Worm (Caenorhabditis elegans): ENCODE data around the gene oac-46.

DNA sequence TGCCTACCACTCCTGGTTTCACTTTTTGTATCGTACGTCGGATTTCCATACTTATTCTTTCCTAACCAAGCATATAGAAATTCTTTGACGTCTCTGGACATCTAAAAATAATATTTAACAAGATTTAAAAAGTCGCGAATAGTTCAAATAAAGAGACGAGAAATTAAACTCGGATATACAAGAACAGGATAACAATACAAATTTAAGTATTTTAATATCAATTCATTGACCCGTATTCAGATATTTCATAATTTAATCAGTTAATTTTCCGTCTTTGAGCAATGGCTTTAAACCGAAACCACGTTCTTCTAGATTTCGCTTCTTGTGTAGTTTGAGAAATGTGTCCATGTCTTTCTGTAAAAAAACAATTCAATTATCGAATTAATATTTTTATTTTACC lies 31.7 kb upstream of the oac-46 start, which contains the start of gene rha-1:
- TF ChIP-seq mxl-3 (GFP tag; optimal IDR thresholded peaks at IDR 0.05) (no peak), mep-1 (tag; optimal IDR thresholded peaks at IDR 0.05) (no peak), ceh-82 (tag; optimal IDR thresholded peaks at IDR 0.05) (no peak), tag-97 (GFP tag; IDR thresholded peaks at IDR 0.05) (no peak), madf-9 (GFP tag; conservative IDR thresholded peaks at IDR 0.05) (no peak)

All from whole organism, L4 larva.